Worm (Caenorhabditis elegans): ENCODE results near the gene ints-5.

ce11 chrV:18573199-18573598 is 39.4 kb downstream of the ints-5 start:
- no peak for TF ChIP-seq med-1 (GFP tag; optimal IDR thresholded peaks at IDR 0.05; ENCODE audit: insufficient read depth)
- no peak for TF ChIP-seq tab-1 (GFP tag; IDR thresholded peaks at IDR 0.05)
- no peak for TF ChIP-seq ztf-29 (GFP tag; IDR thresholded peaks at IDR 0.05)
- TF ChIP-seq T22C8.4 (GFP tag; IDR thresholded peaks at IDR 0.05): no peak
- no peak for TF ChIP-seq ref-1 (GFP tag; conservative IDR thresholded peaks at IDR 0.05)
- TF ChIP-seq flt-1 (GFP tag; IDR thresholded peaks at IDR 0.05): no peak

Measured in whole organism, midembryonic.